Worm (Caenorhabditis elegans): ENCODE results near the gene syx-16.

ce11 chrIII:5195690-5196089 is 13.2 kb downstream of the syx-16 start, which contains the start of gene moc-6:
- no peak for TF ChIP-seq nhr-25 (tag; optimal IDR thresholded peaks at IDR 0.05)
- no peak for TF ChIP-seq ceh-82 (tag; optimal IDR thresholded peaks at IDR 0.05)
- no peak for TF ChIP-seq pha-4 (tag; optimal IDR thresholded peaks at IDR 0.05)
- TF ChIP-seq unc-39 (tag; optimal IDR thresholded peaks at IDR 0.05), result no peak
- TF ChIP-seq egl-5 (tag; optimal IDR thresholded peaks at IDR 0.05), result no peak
- no peak for TF ChIP-seq lin-39 (tag; optimal IDR thresholded peaks at IDR 0.05)
- TF ChIP-seq fos-1 (tag; optimal IDR thresholded peaks at IDR 0.05), result no peak
- no peak for TF ChIP-seq nhr-23 (tag; optimal IDR thresholded peaks at IDR 0.05)
